Fruit fly (Drosophila melanogaster): ENCODE results near the gene CG42537.
A peak's percentile ranks its signal among the peaks of the same experiment; 100 is the strongest.

CG42537 gene

DNA sequence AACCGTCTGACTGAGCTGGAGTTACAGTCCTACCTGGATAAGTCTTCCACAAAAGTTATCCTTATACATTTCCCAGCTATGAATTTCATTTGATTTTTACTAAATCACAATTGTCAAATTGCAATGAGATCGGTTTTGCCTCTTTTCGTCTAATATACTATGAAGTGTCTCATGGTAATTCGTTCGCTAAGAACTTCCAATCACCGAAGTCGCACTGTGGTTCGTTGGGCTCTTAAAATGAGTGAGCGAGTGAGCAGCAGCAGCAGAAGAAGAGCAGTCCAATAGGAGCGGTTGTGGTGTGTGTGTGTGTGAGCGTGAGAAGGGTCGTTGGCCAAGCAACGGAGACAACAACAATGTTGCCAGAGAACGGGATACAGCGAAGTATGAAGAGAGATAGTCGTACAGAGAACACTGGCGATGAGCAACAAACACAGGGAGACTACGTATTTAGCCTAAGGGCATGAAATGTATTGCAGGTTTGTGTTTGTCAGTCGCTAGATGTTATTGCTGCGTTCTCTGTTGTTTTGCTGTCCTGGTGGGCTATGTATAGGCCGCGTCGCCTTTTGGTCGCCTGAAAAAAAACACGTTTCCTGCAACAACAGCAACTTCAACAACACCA is 46.5 kb downstream of the CG42537 start (continued):
- peak; percentile 85 for TF ChIP-seq Rx (GFP tag; IDR thresholded peaks at IDR 0.05)
- peak; percentile 81 for TF ChIP-seq NC2α (GFP tag; optimal IDR thresholded peaks at IDR 0.05)
- TF ChIP-seq HLHmδ (GFP tag; optimal IDR thresholded peaks at IDR 0.05): no peak
- peak; percentile 80 for TF ChIP-seq croc (GFP tag; conservative IDR thresholded peaks at IDR 0.05)
- TF ChIP-seq ac (GFP tag; optimal IDR thresholded peaks at IDR 0.05): peak; percentile 80
- peak; percentile 84 for TF ChIP-seq CG15514 (GFP tag; optimal IDR thresholded peaks at IDR 0.05)
- peak; percentile 79 for TF ChIP-seq B-H1 (GFP tag; IDR thresholded peaks at IDR 0.05)
- TF ChIP-seq CG16779 (GFP tag; IDR thresholded peaks at IDR 0.05): peak; percentile 48; the same call in 1 of the 2 replicates
- peak; percentile 84 for TF ChIP-seq CG18764 (GFP tag; optimal IDR thresholded peaks at IDR 0.05)
- peak; percentile 89 for TF ChIP-seq CG11398 (GFP tag; optimal IDR thresholded peaks at IDR 0.05)
- peak; percentile 75 for TF ChIP-seq D19B (GFP tag; optimal IDR thresholded peaks at IDR 0.05)
- peak; percentile 94 for TF ChIP-seq Xrp1 (GFP tag; IDR thresholded peaks at IDR 0.05)
- TF ChIP-seq pnt (GFP tag; optimal IDR thresholded peaks at IDR 0.05): peak; percentile 93
- TF ChIP-seq ewg (GFP tag; optimal IDR thresholded peaks at IDR 0.05): peak; percentile 79
- peak; percentile 81 for TF ChIP-seq eyg (GFP tag; optimal IDR thresholded peaks at IDR 0.05)
- TF ChIP-seq PHDP (tag; optimal IDR thresholded peaks at IDR 0.05): peak; percentile 94
- peak; percentile 94 for TF ChIP-seq CG6813 (GFP tag; optimal IDR thresholded peaks at IDR 0.05)
- TF ChIP-seq ttk (GFP tag; IDR thresholded peaks at IDR 0.05): peak; percentile 88
- TF ChIP-seq CG7357 (GFP tag; IDR thresholded peaks at IDR 0.05): peak; percentile 82
- TF ChIP-seq Bdp1 (GFP tag; optimal IDR thresholded peaks at IDR 0.05): peak; percentile 84
- peak; percentile 91 for TF ChIP-seq Atf6 (GFP tag; IDR thresholded peaks at IDR 0.05)
- peak; percentile 89 for TF ChIP-seq sisA (GFP tag; IDR thresholded peaks at IDR 0.05)
- TF ChIP-seq Sox100B (GFP tag; optimal IDR thresholded peaks at IDR 0.05): peak; percentile 79
- peak; percentile 94 for TF ChIP-seq Fer1 (GFP tag; optimal IDR thresholded peaks at IDR 0.05)
- TF ChIP-seq NFAT (GFP tag; IDR thresholded peaks at IDR 0.05): peak; percentile 73; the same call in 1 of the 2 replicates
- TF ChIP-seq CG31224 (GFP tag; IDR thresholded peaks at IDR 0.05): peak; percentile 72
- TF ChIP-seq CG17361 (GFP tag; IDR thresholded peaks at IDR 0.05): peak; percentile 91
- peak; percentile 24 for TF ChIP-seq bigmax (GFP tag; optimal IDR thresholded peaks at IDR 0.05)
- peak; percentile 86 for TF ChIP-seq Optix (GFP tag; IDR thresholded peaks at IDR 0.05)
- TF ChIP-seq CG10431 (GFP tag; optimal IDR thresholded peaks at IDR 0.05): peak; percentile 3
- peak; percentile 90 for TF ChIP-seq Nf-YB (GFP tag; optimal IDR thresholded peaks at IDR 0.05)
- peak; percentile 87 for TF ChIP-seq CG11456 (GFP tag; IDR thresholded peaks at IDR 0.05)
- TF ChIP-seq jumu (GFP tag; optimal IDR thresholded peaks at IDR 0.05): peak; percentile 94
- TF ChIP-seq hb (GFP tag; IDR thresholded peaks at IDR 0.05; ENCODE audit: partially characterized antibody): no peak
- peak; percentile 89 for TF ChIP-seq CG12942 (GFP tag; optimal IDR thresholded peaks at IDR 0.05)
- peak; percentile 52 for TF ChIP-seq CG15073 (GFP tag; optimal IDR thresholded peaks at IDR 0.05)
- TF ChIP-seq toy (GFP tag; IDR thresholded peaks at IDR 0.05): peak; percentile 81
- peak; percentile 81 for TF ChIP-seq kni (GFP tag; optimal IDR thresholded peaks at IDR 0.05)
- peak; percentile 87 for TF ChIP-seq CG10267 (tag; optimal IDR thresholded peaks at IDR 0.05)
- TF ChIP-seq ab (GFP tag; optimal IDR thresholded peaks at IDR 0.05): peak; percentile 82
- peak; percentile 93 for TF ChIP-seq CG7839 (tag; optimal IDR thresholded peaks at IDR 0.05)
- peak; percentile 51 for TF ChIP-seq CG30020 (tag; optimal IDR thresholded peaks at IDR 0.05)
- peak; percentile 89 for TF ChIP-seq NK7.1 (GFP tag; optimal IDR thresholded peaks at IDR 0.05)
- peak; percentile 76 for TF ChIP-seq gt (GFP tag; IDR thresholded peaks at IDR 0.05)
- TF ChIP-seq sens-2 (GFP tag; IDR thresholded peaks at IDR 0.05): peak; percentile 91
- no peak for TF ChIP-seq Doc3 (GFP tag; IDR thresholded peaks at IDR 0.05; ENCODE audit: partially characterized antibody)
- peak; percentile 87 for TF ChIP-seq Dbx (GFP tag; IDR thresholded peaks at IDR 0.05)
- peak in 1 of 3 experiments; percentile 89 for TF ChIP-seq lola (GFP tag; optimal IDR thresholded peaks at IDR 0.05)
- peak; percentile 79 for TF ChIP-seq CG17802 (tag; optimal IDR thresholded peaks at IDR 0.05)
- TF ChIP-seq CG9932 (GFP tag; IDR thresholded peaks at IDR 0.05): peak; percentile 89

Data from whole organism, embryonic.